Fruit fly (Drosophila melanogaster): ENCODE measurements around the gene Atg101.

DNA sequence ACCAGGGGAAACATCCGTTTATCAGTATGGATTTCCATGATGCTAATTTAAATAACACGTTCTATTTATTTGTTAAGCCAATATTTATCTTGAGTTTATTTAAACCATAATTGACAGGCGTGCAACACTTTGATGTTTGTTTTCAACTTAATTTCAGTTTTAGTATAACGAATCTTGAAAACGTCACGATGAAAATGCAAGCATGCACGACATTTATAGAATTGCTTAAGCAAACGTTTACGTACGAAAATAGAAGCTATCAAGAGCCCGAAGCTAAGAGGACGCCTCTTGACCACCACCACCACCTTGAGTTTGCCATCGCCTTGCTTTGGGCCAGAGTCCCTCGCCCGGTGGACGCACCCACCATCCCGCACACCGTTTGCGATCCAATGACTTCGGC, 20.1 kb upstream of the Atg101 start:
- TF ChIP-seq rgr (GFP tag; optimal IDR thresholded peaks at IDR 0.05) (no peak), Myc (optimal IDR thresholded peaks at IDR 0.05) (no peak), dl (GFP tag; optimal IDR thresholded peaks at IDR 0.05; ENCODE audit: insufficient read depth in 1 of 2, partially characterized antibody in 2 of 2) (no peak), br (GFP tag; optimal IDR thresholded peaks at IDR 0.05) (no peak), GATAd (GFP tag; optimal IDR thresholded peaks at IDR 0.05) (no peak), pan (optimal IDR thresholded peaks at IDR 0.05) (no peak), tai (GFP tag; optimal IDR thresholded peaks at IDR 0.05) (no peak), N (GFP tag; optimal IDR thresholded peaks at IDR 0.05) (no peak), Rel (GFP tag; optimal IDR thresholded peaks at IDR 0.05) (no peak), Rel (tag; optimal IDR thresholded peaks at IDR 0.05) (no peak), Hr78 (GFP tag; optimal IDR thresholded peaks at IDR 0.05) (no peak), h (GFP tag; optimal IDR thresholded peaks at IDR 0.05) (no peak), HLH106 (tag; optimal IDR thresholded peaks at IDR 0.05) (no peak)
